Fruit fly (Drosophila melanogaster): ENCODE results near the gene GramD1B.

GramD1B gene

dm6 chr2L:3371776-3372383 lies 1.3 kb downstream of the GramD1B start:
- TF ChIP-seq CG4496 (GFP tag; IDR thresholded peaks at IDR 0.05): no peak
- TF ChIP-seq CG8159 (tag; optimal IDR thresholded peaks at IDR 0.05): no peak
- TF ChIP-seq Pif1B (GFP tag; optimal IDR thresholded peaks at IDR 0.05): no peak
- no peak for TF ChIP-seq CG14655 (GFP tag; optimal IDR thresholded peaks at IDR 0.05)
- TF ChIP-seq Ets98B (GFP tag; IDR thresholded peaks at IDR 0.05): no peak
- no peak for TF ChIP-seq Snoo (tag; optimal IDR thresholded peaks at IDR 0.05)

- TF ChIP-seq CG15710 (tag; optimal IDR thresholded peaks at IDR 0.05): no peak
- no peak for TF ChIP-seq CG13204 (GFP tag; optimal IDR thresholded peaks at IDR 0.05)
- no peak for TF ChIP-seq D1 (tag; optimal IDR thresholded peaks at IDR 0.05)
- peak; percentile 21 for TF ChIP-seq EcR (GFP tag; optimal IDR thresholded peaks at IDR 0.05)
- TF ChIP-seq CG12605 (GFP tag; IDR thresholded peaks at IDR 0.05): 0 out of 2 replicates have a peak, but pooled peaks have one; percentile 58
- no peak for TF ChIP-seq CG8301 (tag; optimal IDR thresholded peaks at IDR 0.05)
- no peak for TF ChIP-seq CG9948 (tag; optimal IDR thresholded peaks at IDR 0.05)
- peak; percentile 43 for TF ChIP-seq Pif1A (GFP tag; optimal IDR thresholded peaks at IDR 0.05)
- TF ChIP-seq rn (GFP tag; IDR thresholded peaks at IDR 0.05): no peak
- peak; percentile 77; the same call in 2 of the 3 replicates for TF ChIP-seq fd96Ca (GFP tag; IDR thresholded peaks at IDR 0.05)
- TF ChIP-seq CG10348 (GFP tag; IDR thresholded peaks at IDR 0.05): no peak
- no peak for TF ChIP-seq gl (tag; optimal IDR thresholded peaks at IDR 0.05)
- no peak for TF ChIP-seq CG14655 (GFP tag; optimal IDR thresholded peaks at IDR 0.05)
- no peak for TF ChIP-seq Pif1B (GFP tag; optimal IDR thresholded peaks at IDR 0.05)
- no peak for TF ChIP-seq CG34367 (tag; optimal IDR thresholded peaks at IDR 0.05)
- no peak for TF ChIP-seq Snoo (tag; optimal IDR thresholded peaks at IDR 0.05)
- peak; percentile 4 for TF ChIP-seq CG17806 (tag; optimal IDR thresholded peaks at IDR 0.05)
- TF ChIP-seq CG4496 (GFP tag; IDR thresholded peaks at IDR 0.05): peak; percentile 62; the same call in 2 of the 3 replicates
- peak; percentile 74 for TF ChIP-seq CG32121 (GFP tag; IDR thresholded peaks at IDR 0.05)
- peak; percentile 45 for TF ChIP-seq CG8159 (tag; optimal IDR thresholded peaks at IDR 0.05)
- peak; percentile 71 for TF ChIP-seq Ets98B (GFP tag; IDR thresholded peaks at IDR 0.05)
Measured at dm6 chr2L:3371340-3371739, 1.8 kb downstream of the GramD1B start.

dm6 chr2L:3370920-3371319 lies 2.3 kb downstream of the GramD1B start:
- TF ChIP-seq CG32121 (GFP tag; IDR thresholded peaks at IDR 0.05): no peak
- TF ChIP-seq CG14655 (GFP tag; optimal IDR thresholded peaks at IDR 0.05): no peak
- TF ChIP-seq CG12605 (GFP tag; IDR thresholded peaks at IDR 0.05): no peak
- no peak for TF ChIP-seq CG34367 (tag; optimal IDR thresholded peaks at IDR 0.05)

dm6 chr2L:3369822-3370221 lies 3.4 kb downstream of the GramD1B start:
- TF ChIP-seq CG14655 (GFP tag; optimal IDR thresholded peaks at IDR 0.05): no peak
- peak; percentile 42 for TF ChIP-seq EcR (GFP tag; optimal IDR thresholded peaks at IDR 0.05)

dm6 chr2L:3369083-3369653 lies 4.0 kb downstream of the GramD1B start:
- TF ChIP-seq fd96Ca (GFP tag; IDR thresholded peaks at IDR 0.05): no peak
- TF ChIP-seq CG32121 (GFP tag; IDR thresholded peaks at IDR 0.05): no peak
- no peak for TF ChIP-seq CG4496 (GFP tag; IDR thresholded peaks at IDR 0.05)
- no peak for TF ChIP-seq CG13204 (GFP tag; optimal IDR thresholded peaks at IDR 0.05)
- TF ChIP-seq CG14655 (GFP tag; optimal IDR thresholded peaks at IDR 0.05): no peak
- no peak for TF ChIP-seq CG9948 (tag; optimal IDR thresholded peaks at IDR 0.05)

- TF ChIP-seq CG13204 (GFP tag; optimal IDR thresholded peaks at IDR 0.05): no peak
- no peak for TF ChIP-seq Ets98B (GFP tag; IDR thresholded peaks at IDR 0.05)
- TF ChIP-seq CG17806 (tag; optimal IDR thresholded peaks at IDR 0.05): no peak
- no peak for TF ChIP-seq CG14655 (GFP tag; optimal IDR thresholded peaks at IDR 0.05)
- no peak for TF ChIP-seq CG10348 (GFP tag; IDR thresholded peaks at IDR 0.05)
- no peak for TF ChIP-seq CG9948 (tag; optimal IDR thresholded peaks at IDR 0.05)
- no peak for TF ChIP-seq CG32121 (GFP tag; IDR thresholded peaks at IDR 0.05)
- TF ChIP-seq Snoo (tag; optimal IDR thresholded peaks at IDR 0.05): no peak
- TF ChIP-seq gl (tag; optimal IDR thresholded peaks at IDR 0.05): no peak
- TF ChIP-seq CG8301 (tag; optimal IDR thresholded peaks at IDR 0.05): no peak
- no peak for TF ChIP-seq CG12605 (GFP tag; IDR thresholded peaks at IDR 0.05)
- TF ChIP-seq D1 (tag; optimal IDR thresholded peaks at IDR 0.05): no peak
Measured at dm6 chr2L:3368425-3368824, 4.7 kb downstream of the GramD1B start.

dm6 chr2L:3366043-3366679 lies 7.0 kb downstream of the GramD1B start:
- TF ChIP-seq Pif1B (GFP tag; optimal IDR thresholded peaks at IDR 0.05) (no peak), D1 (tag; optimal IDR thresholded peaks at IDR 0.05) (no peak), CG4496 (GFP tag; IDR thresholded peaks at IDR 0.05) (no peak), rn (GFP tag; IDR thresholded peaks at IDR 0.05) (no peak), CG8301 (tag; optimal IDR thresholded peaks at IDR 0.05) (no peak), Pif1A (GFP tag; optimal IDR thresholded peaks at IDR 0.05) (no peak), fd96Ca (GFP tag; IDR thresholded peaks at IDR 0.05) (no peak), CG8159 (tag; optimal IDR thresholded peaks at IDR 0.05) (no peak), CG14655 (GFP tag; optimal IDR thresholded peaks at IDR 0.05) (no peak)
